Worm (Caenorhabditis elegans): ENCODE data around the gene mdmh-35.
A peak's percentile ranks its signal among the peaks of the same experiment; 100 is the strongest.

- TF ChIP-seq egl-27 (tag; optimal IDR thresholded peaks at IDR 0.05) = no peak
- TF ChIP-seq ama-1 (optimal IDR thresholded peaks at IDR 0.05) = peak; percentile 7
- TF ChIP-seq unc-62 (GFP tag; optimal IDR thresholded peaks at IDR 0.05) = no peak
- TF ChIP-seq mdl-1 (tag; optimal IDR thresholded peaks at IDR 0.05) = no peak
- TF ChIP-seq efl-3 (GFP tag; optimal IDR thresholded peaks at IDR 0.05) = no peak
- TF ChIP-seq dpl-1 (GFP tag; optimal IDR thresholded peaks at IDR 0.05) = no peak
- TF ChIP-seq alr-1 (tag; optimal IDR thresholded peaks at IDR 0.05; ENCODE audit: borderline replicate concordance) = no peak
These were observed 43.2 kb downstream of the mdmh-35 start for ce11 chrII:7812332-7812731.
